Worm (Caenorhabditis elegans) whole organism, midembryonic: Measurements from ENCODE around the gene F08H9.2.

Experiments used
- T22C8.4 ChIP-seq: fragments of 200-800 bp; sonication (Bioruptor generic); IDR thresholded peaks from 2 replicates; pipeline ENCODE4 v1.3.6; 2022; ENCODE audit warnings: missing genetic modification characterization, missing compliant biosample characterization
- cog-1 ChIP-seq: sonication (generic microtip); optimal IDR thresholded peaks from 2 replicates; lab custom pipeline; 2016; ENCODE audit warnings: missing genetic modification characterization, missing compliant biosample characterization
- flt-1 ChIP-seq: fragments of 200-800 bp; sonication (Bioruptor generic); IDR thresholded peaks from 2 replicates; pipeline ENCODE4 v1.3.6; 2022; ENCODE audit warnings: missing genetic modification characterization, missing compliant biosample characterization
- klf-2 ChIP-seq: fragments of 200-800 bp; sonication (Bioruptor generic); conservative IDR thresholded peaks from 2 replicates; pipeline ENCODE4 v1.3.6; 2022; ENCODE audit warnings: missing genetic modification reagents, missing genetic modification characterization, missing compliant biosample characterization
- med-1 ChIP-seq: sonication (generic microtip); optimal IDR thresholded peaks from 2 replicates; lab custom pipeline; 2017; ENCODE audit warnings: missing genetic modification characterization, mild to moderate bottlenecking, missing compliant biosample characterization, antibody characterized with exemption, missing genetic modification reagents; ENCODE audit not compliant: insufficient read depth
- ref-1 ChIP-seq: fragments of 200-800 bp; sonication (Bioruptor generic); conservative IDR thresholded peaks from 2 replicates; pipeline ENCODE4 v1.3.6; 2022; ENCODE audit warnings: missing genetic modification reagents, missing genetic modification characterization, missing compliant biosample characterization
- tab-1 ChIP-seq: fragments of 200-800 bp; sonication (Bioruptor generic); IDR thresholded peaks from 2 replicates; pipeline ENCODE4 v1.3.6; 2022; ENCODE audit warnings: missing genetic modification characterization, missing compliant biosample characterization
- ztf-23 ChIP-seq: fragments of 200-800 bp; sonication (Bioruptor generic); IDR thresholded peaks from 2 replicates; pipeline ENCODE4 v1.3.6; 2022; ENCODE audit warnings: missing genetic modification reagents, missing genetic modification characterization, missing compliant biosample characterization
- ztf-29 ChIP-seq: fragments of 200-800 bp; sonication (Bioruptor generic); IDR thresholded peaks from 2 replicates; pipeline ENCODE4 v1.3.6; 2022; ENCODE audit warnings: missing genetic modification reagents, missing genetic modification characterization, missing compliant biosample characterization

The F08H9.2 gene

ce11 chrV:14460615-14461102, at the start of gene F08H9.2:
Gene F08H9.2 (plus strand): TSS chrV:14460665.
- TF ChIP-seq ztf-29 (GFP tag; lab: Robert Waterston, UW) (no peak), med-1 (GFP tag; lab: Kevin White, UChicago) (no peak), ztf-23 (no peak), T22C8.4 (no peak)

DNA sequence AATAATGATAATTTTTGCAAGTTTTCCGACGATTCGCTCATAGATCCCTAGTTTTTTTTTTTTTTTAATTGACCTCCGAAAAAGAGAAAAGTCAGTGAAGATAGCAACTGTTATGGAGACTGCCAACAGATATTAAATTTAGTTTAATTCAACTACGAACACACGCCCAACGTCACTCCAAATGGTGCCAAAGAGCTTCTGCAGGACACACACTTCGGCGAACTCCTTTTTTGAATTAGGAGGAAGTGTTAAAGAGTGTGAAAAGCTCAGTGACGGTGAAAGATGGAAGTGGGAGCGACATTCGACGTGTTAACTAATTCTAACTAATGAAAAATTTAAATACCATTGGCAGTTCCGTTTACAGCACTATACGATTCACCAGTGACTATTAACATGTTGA, 48.5 kb upstream of the F08H9.2 start:
- no peak for TF ChIP-seq cog-1 (tag; lab: Kevin White, UChicago)
- no peak for TF ChIP-seq ztf-29 (GFP tag; lab: Robert Waterston, UW)
- no peak for TF ChIP-seq tab-1 (GFP tag; lab: Robert Waterston, UW)

DNA sequence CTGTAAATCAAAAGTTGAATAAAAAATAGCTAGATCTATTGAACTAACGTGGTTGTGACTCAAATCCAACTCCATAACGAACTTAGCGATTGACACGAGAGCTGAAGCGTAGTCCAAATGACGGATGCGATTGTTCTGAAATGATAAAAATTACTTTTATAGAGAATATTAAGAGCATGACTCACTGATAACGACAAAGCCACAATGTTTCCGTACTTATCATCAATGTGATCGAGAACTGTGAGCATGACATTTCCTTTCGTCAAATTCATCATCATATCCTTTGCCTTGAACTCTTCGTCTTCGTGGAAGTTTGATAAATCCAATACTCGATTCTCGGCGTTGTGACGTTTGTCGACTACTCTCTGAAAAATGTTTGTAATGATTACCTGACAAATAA, 46.4 kb upstream of the F08H9.2 start:
- no peak for TF ChIP-seq ref-1 (GFP tag; lab: Robert Waterston, UW)
- TF ChIP-seq ztf-23 = no peak
- no peak for TF ChIP-seq flt-1 (GFP tag; lab: Robert Waterston, UW)
- no peak for TF ChIP-seq med-1 (GFP tag; lab: Kevin White, UChicago)
- TF ChIP-seq tab-1 (GFP tag; lab: Robert Waterston, UW) = no peak
- TF ChIP-seq cog-1 (tag; lab: Kevin White, UChicago) = no peak
- TF ChIP-seq ztf-29 (GFP tag; lab: Robert Waterston, UW) = no peak
- TF ChIP-seq T22C8.4 = no peak
- TF ChIP-seq klf-2 = no peak

DNA sequence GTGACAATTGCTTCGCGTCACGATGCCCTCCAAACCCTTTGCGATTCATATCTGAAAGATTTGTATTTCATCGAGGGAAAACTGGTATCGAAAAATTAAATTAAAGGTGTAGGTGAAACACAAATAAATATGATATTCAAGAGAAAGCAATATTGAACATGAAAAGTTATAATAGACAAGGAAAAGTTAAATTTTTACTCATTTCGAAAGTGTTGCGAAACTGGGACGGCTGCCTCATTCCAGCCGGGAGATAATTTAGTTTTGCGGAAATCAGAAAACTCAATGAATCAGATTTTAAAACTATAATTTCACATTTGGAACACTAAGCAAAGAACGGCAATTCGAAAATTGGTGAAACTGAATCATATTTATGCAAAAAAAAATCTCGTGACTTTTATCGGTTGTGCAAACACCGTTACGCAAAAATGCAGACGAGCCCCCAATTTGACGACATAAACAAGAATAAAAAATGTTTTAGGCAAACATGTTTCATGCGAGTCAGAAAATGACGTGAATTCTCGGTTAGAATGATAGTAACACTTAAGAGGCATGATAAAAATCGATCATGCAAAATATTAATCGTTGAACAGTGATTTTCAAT, 45.4 kb upstream of the F08H9.2 start, which contains the start of the genes nxf-1 and C15H11.11:
Gene nxf-1, minus strand, starts transcription at position 51 of the 601 bp plus-strand sequence.
Gene C15H11.11, plus strand, starts transcription at position 536 of the 601 bp plus-strand sequence.
- no peak for TF ChIP-seq flt-1 (GFP tag; lab: Robert Waterston, UW)
- no peak for TF ChIP-seq klf-2
- no peak for TF ChIP-seq T22C8.4
- TF ChIP-seq cog-1 (tag; lab: Kevin White, UChicago) = no peak
- TF ChIP-seq ref-1 (GFP tag; lab: Robert Waterston, UW) = no peak
- no peak for TF ChIP-seq med-1 (GFP tag; lab: Kevin White, UChicago)
- TF ChIP-seq tab-1 (GFP tag; lab: Robert Waterston, UW) = no peak
- no peak for TF ChIP-seq ztf-23
- no peak for TF ChIP-seq ztf-29 (GFP tag; lab: Robert Waterston, UW)

ce11 chrV:14417735-14418134, 42.7 kb upstream of the F08H9.2 start, which contains the start of the genes nxf-2 and set-31:
Gene nxf-2 (minus strand): TSS chrV:14417835.
Gene set-31 (plus strand): TSS chrV:14417903.
- no peak for TF ChIP-seq ztf-29 (GFP tag; lab: Robert Waterston, UW)
- TF ChIP-seq tab-1 (GFP tag; lab: Robert Waterston, UW) = no peak
- TF ChIP-seq med-1 (GFP tag; lab: Kevin White, UChicago) = no peak
- no peak for TF ChIP-seq klf-2
- TF ChIP-seq flt-1 (GFP tag; lab: Robert Waterston, UW) = no peak
- no peak for TF ChIP-seq ztf-23
- TF ChIP-seq cog-1 (tag; lab: Kevin White, UChicago) = no peak
- no peak for TF ChIP-seq ref-1 (GFP tag; lab: Robert Waterston, UW)

ce11 chrV:14419855-14420254, 40.6 kb upstream of the F08H9.2 start:
- TF ChIP-seq med-1 (GFP tag; lab: Kevin White, UChicago) (no peak), flt-1 (GFP tag; lab: Robert Waterston, UW) (no peak), klf-2 (no peak), ztf-29 (GFP tag; lab: Robert Waterston, UW) (no peak), ztf-23 (no peak), tab-1 (GFP tag; lab: Robert Waterston, UW) (no peak), cog-1 (tag; lab: Kevin White, UChicago) (no peak), ref-1 (GFP tag; lab: Robert Waterston, UW) (no peak), T22C8.4 (no peak)

ce11 chrV:14421325-14421724, 39.1 kb upstream of the F08H9.2 start, which contains the start of gene dhs-22:
Gene dhs-22 (minus strand): TSS chrV:14421440.
- TF ChIP-seq med-1 (GFP tag; lab: Kevin White, UChicago) (no peak), cog-1 (tag; lab: Kevin White, UChicago) (no peak), flt-1 (GFP tag; lab: Robert Waterston, UW) (no peak), ref-1 (GFP tag; lab: Robert Waterston, UW) (no peak), tab-1 (GFP tag; lab: Robert Waterston, UW) (no peak), klf-2 (no peak)

DNA sequence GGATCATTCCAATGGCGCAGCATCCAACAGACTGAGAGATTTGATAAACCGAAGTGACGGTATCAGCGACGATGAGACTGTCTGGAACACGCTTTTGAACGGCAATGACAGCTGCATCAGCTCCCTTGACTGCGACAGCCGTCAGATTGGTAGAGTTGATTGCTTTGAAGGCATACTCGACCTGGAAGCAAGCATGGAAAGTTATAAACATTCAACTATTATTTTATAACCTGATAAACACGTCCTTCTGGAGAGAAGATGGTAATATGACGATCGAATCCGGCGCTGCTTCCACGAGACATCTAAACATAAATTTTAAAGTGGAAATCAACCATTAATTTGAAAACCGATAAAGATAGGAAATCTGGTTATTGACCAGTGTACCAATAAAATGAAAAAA, 38.1 kb upstream of the F08H9.2 start, which contains the start of gene pas-1:
Gene pas-1, minus strand, starts transcription at position 302 of the 400 bp plus-strand sequence.
- no peak for TF ChIP-seq med-1 (GFP tag; lab: Kevin White, UChicago)
- no peak for TF ChIP-seq cog-1 (tag; lab: Kevin White, UChicago)
- TF ChIP-seq ztf-29 (GFP tag; lab: Robert Waterston, UW) = no peak
- no peak for TF ChIP-seq klf-2
- TF ChIP-seq flt-1 (GFP tag; lab: Robert Waterston, UW) = no peak
- no peak for TF ChIP-seq ztf-23
- no peak for TF ChIP-seq T22C8.4
- TF ChIP-seq ref-1 (GFP tag; lab: Robert Waterston, UW) = no peak
- no peak for TF ChIP-seq tab-1 (GFP tag; lab: Robert Waterston, UW)

DNA sequence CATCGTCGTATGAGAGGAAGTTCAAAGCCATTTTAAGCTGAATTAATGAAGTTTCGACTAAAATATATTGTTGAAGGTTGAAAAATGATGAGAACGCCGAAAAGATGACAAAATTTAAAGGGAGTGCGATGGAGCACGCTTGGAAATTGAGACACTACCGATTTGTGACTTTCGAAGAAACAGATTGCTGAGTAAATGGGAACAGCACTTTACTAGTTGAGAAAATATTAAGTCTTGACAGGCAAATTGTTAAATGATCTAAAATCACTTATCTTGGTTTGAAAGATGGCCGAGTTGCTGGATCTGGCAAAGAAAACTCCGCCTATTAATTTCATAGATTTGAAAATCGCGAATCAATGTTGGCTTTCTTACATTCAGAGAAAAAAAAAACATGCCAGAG, 37.2 kb upstream of the F08H9.2 start, which contains the start of gene rpoa-12:
Gene rpoa-12, minus strand, starts transcription at position 37 of the 400 bp plus-strand sequence.
- TF ChIP-seq tab-1 (GFP tag; lab: Robert Waterston, UW) = no peak
- TF ChIP-seq ztf-23 = no peak
- no peak for TF ChIP-seq T22C8.4
- no peak for TF ChIP-seq klf-2
- no peak for TF ChIP-seq ref-1 (GFP tag; lab: Robert Waterston, UW)
